Fruit fly (Drosophila melanogaster): ENCODE measurements around the gene CG42359.

Gene CG42359

dm6 chr3R:19162135-19162616 is at the start of gene CG42359, which contains the start of gene Nsun5 (continued):
- TF ChIP-seq Ets97D (GFP tag; optimal IDR thresholded peaks at IDR 0.05) (peak; percentile 92), CG8089 (GFP tag; optimal IDR thresholded peaks at IDR 0.05) (peak; percentile 85), cas (GFP tag; IDR thresholded peaks at IDR 0.05) (peak; percentile 72), corto (GFP tag; optimal IDR thresholded peaks at IDR 0.05) (peak; percentile 26), CG11456 (GFP tag; IDR thresholded peaks at IDR 0.05) (peak; percentile 91), CG17829 (tag; optimal IDR thresholded peaks at IDR 0.05) (peak; percentile 94), ftz-f1 (GFP tag; optimal IDR thresholded peaks at IDR 0.05) (peak; percentile 98), CG30020 (tag; optimal IDR thresholded peaks at IDR 0.05) (peak; percentile 82), dati (GFP tag; IDR thresholded peaks at IDR 0.05) (peak; percentile 73), Lpt (GFP tag; optimal IDR thresholded peaks at IDR 0.05) (no peak), CG7271 (tag; optimal IDR thresholded peaks at IDR 0.05) (peak; percentile 84), zfh1 (GFP tag; IDR thresholded peaks at IDR 0.05) (peak; percentile 92), CG6272 (GFP tag; IDR thresholded peaks at IDR 0.05) (peak; percentile 82), CG17385 (GFP tag; optimal IDR thresholded peaks at IDR 0.05) (peak; percentile 74), D19B (GFP tag; optimal IDR thresholded peaks at IDR 0.05) (peak; percentile 100), CG18764 (GFP tag; optimal IDR thresholded peaks at IDR 0.05) (peak; percentile 92), crp (GFP tag; optimal IDR thresholded peaks at IDR 0.05) (peak in 1 of 2 experiments; percentile 59), usp (GFP tag; optimal IDR thresholded peaks at IDR 0.05) (no peak), grn (GFP tag; optimal IDR thresholded peaks at IDR 0.05) (peak; percentile 46), Atf6 (GFP tag; IDR thresholded peaks at IDR 0.05) (peak; percentile 85), oc (tag; optimal IDR thresholded peaks at IDR 0.05) (peak; percentile 87), btn (GFP tag; optimal IDR thresholded peaks at IDR 0.05) (peak; percentile 65), NFAT (GFP tag; IDR thresholded peaks at IDR 0.05) (peak; percentile 91), CG3995 (GFP tag; optimal IDR thresholded peaks at IDR 0.05) (peak; percentile 80), bsh (GFP tag; optimal IDR thresholded peaks at IDR 0.05) (peak in 1 of 2 experiments; percentile 90), bab2 (GFP tag; optimal IDR thresholded peaks at IDR 0.05) (peak; percentile 92), CG16863 (GFP tag; optimal IDR thresholded peaks at IDR 0.05) (peak; percentile 86), CG8765 (GFP tag; IDR thresholded peaks at IDR 0.05) (peak; percentile 81), chif (GFP tag; optimal IDR thresholded peaks at IDR 0.05) (peak; percentile 83 to 90), CG9876 (GFP tag; optimal IDR thresholded peaks at IDR 0.05) (peak; percentile 87), NK7.1 (GFP tag; optimal IDR thresholded peaks at IDR 0.05) (peak; percentile 65), H15 (GFP tag; IDR thresholded peaks at IDR 0.05) (peak; percentile 85; the same call in 2 of the 3 replicates), en (GFP tag; optimal IDR thresholded peaks at IDR 0.05) (peak; percentile 60), gcm2 (GFP tag; optimal IDR thresholded peaks at IDR 0.05) (peak; percentile 28), CG7987 (GFP tag; optimal IDR thresholded peaks at IDR 0.05) (peak; percentile 87), CG13624 (GFP tag; optimal IDR thresholded peaks at IDR 0.05) (peak; percentile 94), pnt (GFP tag; optimal IDR thresholded peaks at IDR 0.05) (peak; percentile 91), CG12155 (GFP tag; optimal IDR thresholded peaks at IDR 0.05) (peak; percentile 90), sens (GFP tag) (peak; percentile 98), salm (tag; optimal IDR thresholded peaks at IDR 0.05) (peak; percentile 75), CG2678 (tag; optimal IDR thresholded peaks at IDR 0.05) (peak; percentile 89), abd-A (tag; optimal IDR thresholded peaks at IDR 0.05) (no peak), CG11247 (GFP tag; IDR thresholded peaks at IDR 0.05) (peak; percentile 84), maf-S (GFP tag; optimal IDR thresholded peaks at IDR 0.05) (peak; percentile 80), CG3281 (GFP tag; optimal IDR thresholded peaks at IDR 0.05) (peak; percentile 84), CG9817 (tag; optimal IDR thresholded peaks at IDR 0.05) (peak; percentile 88), CG3726 (GFP tag; IDR thresholded peaks at IDR 0.05) (peak; percentile 82), CG1792 (GFP tag; optimal IDR thresholded peaks at IDR 0.05) (peak; percentile 87), onecut (GFP tag; IDR thresholded peaks at IDR 0.05) (peak; percentile 58), PHDP (tag; optimal IDR thresholded peaks at IDR 0.05) (peak; percentile 93), CG15011 (GFP tag; optimal IDR thresholded peaks at IDR 0.05) (peak; percentile 55), NfI (GFP tag; optimal IDR thresholded peaks at IDR 0.05) (peak; percentile 88)
